Worm (Caenorhabditis elegans) whole organism, mixed stage, embryonic: Measurements from ENCODE around the gene lin-24.

Experiments used
- M03D4.4 ChIP-seq: sonication (generic microtip); optimal IDR thresholded peaks from 2 replicates; lab custom pipeline; 2017; ENCODE audit warnings: mild to moderate bottlenecking, missing genetic modification characterization, missing compliant biosample characterization
- bed-3 ChIP-seq: fragments of 200-800 bp; sonication (Bioruptor generic); optimal IDR thresholded peaks from 3 replicates; lab custom pipeline; 2018; ENCODE audit warnings: mild to moderate bottlenecking, missing genetic modification characterization, moderate library complexity, missing compliant biosample characterization
- blmp-1 ChIP-seq: fragments of 150-350 bp; optimal IDR thresholded peaks from 2 replicates; lab custom pipeline; 2014; ENCODE audit warnings: missing biosample characterization, missing genetic modification characterization
- ceh-39 ChIP-seq: fragments of 150-350 bp; optimal IDR thresholded peaks from 2 replicates; lab custom pipeline; 2014; ENCODE audit warnings: missing biosample characterization, missing genetic modification characterization
- ceh-43 ChIP-seq: fragments of 200-800 bp; sonication (Bioruptor generic); optimal IDR thresholded peaks from 2 replicates; lab custom pipeline; 2018; ENCODE audit warnings: mild to moderate bottlenecking, missing genetic modification characterization, moderate library complexity, missing compliant biosample characterization
- ceh-83 ChIP-seq: fragments of 200-800 bp; sonication (Bioruptor generic); optimal IDR thresholded peaks from 2 replicates; lab custom pipeline; 2018; ENCODE audit warnings: mild to moderate bottlenecking, missing genetic modification characterization, missing compliant biosample characterization
- cnd-1 ChIP-seq: fragments of 200-800 bp; sonication (Bioruptor generic); optimal IDR thresholded peaks from 2 replicates; lab custom pipeline; 2018; ENCODE audit warnings: mild to moderate bottlenecking, missing genetic modification characterization, missing compliant biosample characterization
- drap-1 ChIP-seq: fragments of 200-800 bp; sonication (Bioruptor generic); optimal IDR thresholded peaks from 3 replicates; lab custom pipeline; 2018; ENCODE audit warnings: mild to moderate bottlenecking, missing genetic modification characterization, missing compliant biosample characterization
- elt-1 ChIP-seq: sonication (generic microtip); optimal IDR thresholded peaks from 2 replicates; lab custom pipeline; 2017; ENCODE audit warnings: missing genetic modification characterization, mild to moderate bottlenecking, missing compliant biosample characterization, antibody characterized with exemption, moderate library complexity, borderline replicate concordance; ENCODE audit not compliant: insufficient read depth
- elt-3 ChIP-seq: fragments of 150-350 bp; optimal IDR thresholded peaks from 2 replicates; lab custom pipeline; 2014; ENCODE audit warnings: missing biosample characterization, missing genetic modification characterization
- flh-1 ChIP-seq: fragments of 200-800 bp; sonication (Bioruptor generic); optimal IDR thresholded peaks from 2 replicates; lab custom pipeline; 2018; ENCODE audit warnings: mild to moderate bottlenecking, missing genetic modification characterization, moderate library complexity, missing compliant biosample characterization
- ham-2 ChIP-seq: fragments of 200-800 bp; sonication (Bioruptor generic); optimal IDR thresholded peaks from 2 replicates; lab custom pipeline; 2018; ENCODE audit warnings: mild to moderate bottlenecking, missing genetic modification characterization, missing compliant biosample characterization
- lin-32 ChIP-seq: fragments of 200-800 bp; sonication (Bioruptor generic); optimal IDR thresholded peaks from 2 replicates; lab custom pipeline; 2018; ENCODE audit warnings: mild to moderate bottlenecking, missing genetic modification characterization, missing compliant biosample characterization
- lsy-2 ChIP-seq: fragments of 150-350 bp; optimal IDR thresholded peaks from 2 replicates; lab custom pipeline; 2014; ENCODE audit warnings: missing biosample characterization, missing genetic modification characterization
- mab-5 ChIP-seq: fragments of 150-350 bp; optimal IDR thresholded peaks from 2 replicates; lab custom pipeline; 2014; ENCODE audit warnings: missing biosample characterization, missing genetic modification characterization
- mep-1 ChIP-seq: fragments of 150-350 bp; optimal IDR thresholded peaks from 2 replicates; lab custom pipeline; 2017; ENCODE audit warnings: missing biosample characterization, missing genetic modification reagents, missing genetic modification characterization, inconsistent platforms
- mls-2 ChIP-seq: sonication (generic microtip); optimal IDR thresholded peaks from 2 replicates; lab custom pipeline; 2016; ENCODE audit warnings: mild to moderate bottlenecking, missing genetic modification characterization, moderate library complexity, missing compliant biosample characterization
- nhr-2 ChIP-seq: fragments of 150-350 bp; optimal IDR thresholded peaks from 2 replicates; lab custom pipeline; 2014; ENCODE audit warnings: missing biosample characterization, missing genetic modification characterization
- nhr-237 ChIP-seq: fragments of 150-350 bp; optimal IDR thresholded peaks from 2 replicates; lab custom pipeline; 2014; ENCODE audit warnings: missing biosample characterization, missing genetic modification characterization
- nhr-76 ChIP-seq: sonication (generic microtip); optimal IDR thresholded peaks from 2 replicates; lab custom pipeline; 2017; ENCODE audit warnings: missing biosample characterization, missing genetic modification characterization
- pha-4 ChIP-seq: fragments of 150-350 bp; optimal IDR thresholded peaks from 2 replicates; lab custom pipeline; 2018; ENCODE audit warnings: missing biosample characterization, missing genetic modification reagents, missing genetic modification characterization
- sem-2 ChIP-seq: fragments of 200-800 bp; sonication (Bioruptor generic); optimal IDR thresholded peaks from 2 replicates; lab custom pipeline; 2018; ENCODE audit warnings: mild to moderate bottlenecking, missing genetic modification characterization, missing compliant biosample characterization
- snpc-4 ChIP-seq: fragments of 150-350 bp; optimal IDR thresholded peaks from 2 replicates; lab custom pipeline; 2014; ENCODE audit warnings: missing biosample characterization, missing genetic modification characterization
- sptf-1 ChIP-seq: sonication (generic microtip); optimal IDR thresholded peaks from 2 replicates; lab custom pipeline; 2017; ENCODE audit warnings: mild to moderate bottlenecking, missing genetic modification characterization, moderate library complexity, missing compliant biosample characterization
- tbx-8 ChIP-seq: fragments of 200-800 bp; sonication (Bioruptor generic); optimal IDR thresholded peaks from 2 replicates; lab custom pipeline; 2018; ENCODE audit warnings: mild to moderate bottlenecking, missing genetic modification characterization, moderate library complexity, missing compliant biosample characterization
- unc-120 ChIP-seq: sonication (generic microtip); optimal IDR thresholded peaks from 2 replicates; lab custom pipeline; 2017; ENCODE audit warnings: missing genetic modification characterization, missing compliant biosample characterization; ENCODE audit not compliant: poor library complexity, severe bottlenecking
- unc-39 ChIP-seq: fragments of 150-350 bp; optimal IDR thresholded peaks from 2 replicates; lab custom pipeline; 2014; ENCODE audit warnings: missing biosample characterization, missing genetic modification characterization
- unc-62 ChIP-seq: fragments of 150-350 bp; optimal IDR thresholded peaks from 2 replicates; lab custom pipeline; 2014; ENCODE audit warnings: missing biosample characterization, missing genetic modification reagents, missing genetic modification characterization
- zip-8 ChIP-seq: fragments of 150-350 bp; optimal IDR thresholded peaks from 2 replicates; lab custom pipeline; 2014; ENCODE audit warnings: missing biosample characterization, missing genetic modification characterization
- ztf-11 ChIP-seq: fragments of 150-350 bp; optimal IDR thresholded peaks from 2 replicates; lab custom pipeline; 2014; ENCODE audit warnings: missing biosample characterization, missing genetic modification characterization

The lin-24 gene

DNA sequence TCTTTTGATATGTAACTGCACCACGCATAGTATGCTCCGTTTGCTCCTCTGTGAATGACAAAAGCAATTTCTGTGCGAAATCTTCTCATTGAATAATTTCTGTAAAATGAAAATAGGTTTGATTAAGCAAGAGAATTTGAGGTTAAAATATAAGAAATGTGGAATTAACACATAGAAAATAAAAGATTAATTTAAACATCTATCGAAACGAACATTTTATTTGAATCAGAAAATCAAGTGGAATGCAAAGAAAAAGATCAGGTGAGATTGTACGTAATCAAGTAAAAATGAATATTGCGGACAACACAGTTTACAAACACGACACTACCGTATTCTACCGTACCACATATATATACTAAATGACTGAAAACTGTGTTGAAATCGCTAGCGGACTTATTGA is 11.7 kb downstream of the lin-24 start, which contains the start of gene B0001.8:
B0001.8 (minus strand) TSS at position 101 of the 400 bp plus-strand sequence.
- TF ChIP-seq unc-120 (tag; lab: Kevin White, UChicago): no peak
- TF ChIP-seq snpc-4 (tag; lab: Kevin White, UChicago): no peak
- TF ChIP-seq elt-1 (tag; lab: Kevin White, UChicago): no peak
- no peak for TF ChIP-seq cnd-1 (tag; lab: Kevin White, UChicago)
- TF ChIP-seq nhr-237 (tag; lab: Kevin White, UChicago): no peak
- no peak for TF ChIP-seq sptf-1 (tag; lab: Kevin White, UChicago)
- no peak for TF ChIP-seq mab-5 (tag; lab: Kevin White, UChicago)
- no peak for TF ChIP-seq ceh-43 (GFP tag; lab: Kevin White, UChicago)
- TF ChIP-seq ham-2 (GFP tag; lab: Kevin White, UChicago): no peak
- no peak for TF ChIP-seq blmp-1 (tag; lab: Kevin White, UChicago)
- TF ChIP-seq lin-32 (GFP tag; lab: Kevin White, UChicago): no peak
- TF ChIP-seq ceh-39: no peak
- no peak for TF ChIP-seq flh-1
- TF ChIP-seq tbx-8 (GFP tag; lab: Kevin White, UChicago): no peak
- no peak for TF ChIP-seq mls-2 (tag; lab: Kevin White, UChicago)
- no peak for TF ChIP-seq bed-3
- TF ChIP-seq, all 35 proteins: peak for 0

DNA sequence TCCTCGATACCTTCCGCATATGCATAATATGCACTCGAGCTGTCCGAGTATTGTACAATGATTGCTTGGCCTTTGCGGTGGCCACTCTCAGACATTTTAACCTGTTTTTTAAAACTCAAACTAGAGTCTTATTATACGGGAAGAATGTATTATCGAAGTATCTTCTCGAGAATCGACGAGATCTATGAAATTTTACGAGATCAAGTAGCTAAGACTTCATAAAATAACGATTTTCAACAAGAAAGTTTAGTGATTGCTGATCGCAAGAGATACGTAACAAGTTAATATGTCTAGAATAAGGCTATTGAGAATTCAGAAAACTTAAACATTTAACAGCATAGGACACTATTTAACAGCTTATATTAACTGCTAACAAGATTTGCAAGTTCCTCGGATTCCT is 13.9 kb downstream of the lin-24 start, which contains the start of gene B0001.5:
B0001.5 (minus strand) TSS at position 101 of the 400 bp plus-strand sequence.
- no peak for TF ChIP-seq unc-120 (tag; lab: Kevin White, UChicago)

ce11 chrIV:12145681-12146080 is 16.4 kb downstream of the lin-24 start, which contains the start of gene B0001.3:
B0001.3 (minus strand) TSS chrIV:12145735.
- no peak for TF ChIP-seq ztf-11 (tag; lab: Kevin White, UChicago)
- no peak for TF ChIP-seq flh-1
- no peak for TF ChIP-seq sem-2 (GFP tag; lab: Kevin White, UChicago)
- TF ChIP-seq snpc-4 (tag; lab: Kevin White, UChicago): no peak
- TF ChIP-seq, all 35 proteins: peak for 0

DNA sequence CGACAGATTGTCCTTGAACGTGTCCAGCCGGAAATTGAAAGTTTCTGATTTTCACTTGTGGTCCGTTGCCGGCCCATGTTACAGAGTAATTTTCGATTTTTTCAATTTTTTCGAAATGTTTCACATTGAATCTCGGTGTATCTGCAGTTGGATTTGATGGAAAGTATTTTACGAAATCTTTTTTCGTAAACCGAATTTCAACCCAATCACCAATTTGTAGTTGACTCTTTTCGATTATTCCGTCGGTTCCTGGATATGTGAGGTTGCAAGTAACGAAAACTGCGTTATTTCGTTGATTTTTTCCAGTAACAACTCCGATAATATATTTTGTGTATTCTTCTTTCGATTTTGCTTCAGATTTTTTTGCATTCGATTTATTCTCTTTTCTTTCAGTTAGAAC is 20.3 kb downstream of the lin-24 start:
- no peak for TF ChIP-seq unc-62
- no peak for TF ChIP-seq zip-8 (tag; lab: Kevin White, UChicago)
- no peak for TF ChIP-seq blmp-1 (tag; lab: Kevin White, UChicago)
- no peak for TF ChIP-seq ztf-11 (tag; lab: Kevin White, UChicago)
- TF ChIP-seq M03D4.4 (tag; lab: Kevin White, UChicago): no peak
- TF ChIP-seq unc-39: no peak
- TF ChIP-seq nhr-76 (tag; lab: Kevin White, UChicago): no peak
- no peak for TF ChIP-seq elt-3 (tag; lab: Kevin White, UChicago)
- no peak for TF ChIP-seq nhr-2 (tag; lab: Kevin White, UChicago)
- no peak for TF ChIP-seq unc-120 (tag; lab: Kevin White, UChicago)

DNA sequence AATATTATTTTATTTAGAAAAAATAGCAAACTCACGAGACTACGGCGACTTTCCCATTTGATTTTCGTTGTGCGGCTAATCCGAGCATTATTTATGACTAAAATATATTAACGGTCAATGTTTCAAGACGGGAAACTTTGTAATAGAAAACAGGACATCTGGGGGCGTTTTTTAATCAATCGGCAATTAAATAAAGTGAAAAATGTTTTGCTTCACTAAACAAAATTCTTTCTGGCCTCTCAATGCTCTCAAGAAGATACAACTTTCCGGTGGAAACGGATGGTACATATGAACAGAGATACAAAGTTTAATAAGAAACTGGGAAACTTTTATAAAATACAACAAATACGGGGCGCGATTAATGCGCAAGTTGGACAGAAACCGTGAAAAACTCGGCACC is 21.6 kb downstream of the lin-24 start, which contains the start of gene B0001.2:
B0001.2 (minus strand) TSS at position 101 of the 400 bp plus-strand sequence.
- TF ChIP-seq zip-8 (tag; lab: Kevin White, UChicago) (no peak), ceh-83 (GFP tag; lab: Kevin White, UChicago) (no peak), nhr-2 (tag; lab: Kevin White, UChicago) (no peak), nhr-76 (tag; lab: Kevin White, UChicago) (no peak), drap-1 (GFP tag; lab: Kevin White, UChicago) (no peak), mab-5 (tag; lab: Kevin White, UChicago) (no peak), lsy-2 (tag; lab: Kevin White, UChicago) (no peak), pha-4 (tag; lab: Kevin White, UChicago) (no peak), tbx-8 (GFP tag; lab: Kevin White, UChicago) (no peak), bed-3 (no peak)

DNA sequence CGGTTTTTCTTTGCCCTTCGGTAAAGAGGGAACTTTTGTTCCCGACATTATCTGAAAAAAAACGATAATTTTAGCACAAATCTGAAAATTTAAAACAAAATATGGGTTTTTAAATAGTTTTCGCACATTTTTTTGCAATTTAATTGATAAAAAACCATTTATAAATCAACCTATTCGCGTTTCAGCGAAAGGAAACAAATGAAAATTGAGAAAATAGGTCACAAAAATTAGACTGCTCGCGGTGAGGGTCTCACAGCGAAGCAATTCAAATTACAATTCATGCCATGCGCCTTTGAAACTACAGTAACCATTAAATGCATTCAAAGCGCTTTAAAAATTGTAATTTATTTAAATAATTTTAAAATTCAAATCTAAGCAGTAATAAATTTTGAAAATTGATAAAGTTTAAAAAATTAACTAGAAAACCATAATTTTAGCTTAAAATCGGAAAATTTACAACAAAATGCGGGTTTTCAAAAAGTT is 24.9 kb downstream of the lin-24 start, which contains the start of gene B0001.7:
B0001.7 (minus strand) TSS at position 51 of the 483 bp plus-strand sequence.
- TF ChIP-seq snpc-4 (tag; lab: Kevin White, UChicago): no peak
- no peak for TF ChIP-seq mab-5 (tag; lab: Kevin White, UChicago)
- no peak for TF ChIP-seq ceh-43 (GFP tag; lab: Kevin White, UChicago)
- no peak for TF ChIP-seq zip-8 (tag; lab: Kevin White, UChicago)
- TF ChIP-seq ham-2 (GFP tag; lab: Kevin White, UChicago): no peak
- no peak for TF ChIP-seq nhr-2 (tag; lab: Kevin White, UChicago)
- TF ChIP-seq mep-1 (tag; lab: Kevin White, UChicago): no peak
- no peak for TF ChIP-seq sem-2 (GFP tag; lab: Kevin White, UChicago)
- TF ChIP-seq, all 35 proteins: peak for 0
